Fruit fly (Drosophila melanogaster) whole organism, pupa: ENCODE data around the gene Elal.

Experiments used
- CG15710 ChIP-seq: fragments of 200-800 bp; sonication (Bioruptor generic); optimal IDR thresholded peaks from 2 replicates; lab custom pipeline; 2018; ENCODE audit warnings: missing biosample characterization, mild to moderate bottlenecking, missing genetic modification characterization, moderate library complexity
- CG4496 ChIP-seq: fragments of 200-800 bp; sonication (Bioruptor generic); IDR thresholded peaks from 3 replicates; pipeline ENCODE4 v1.3.6; 2022; ENCODE audit warnings: missing biosample characterization, missing genetic modification characterization
- CG8159 ChIP-seq: fragments of 200-800 bp; sonication (Bioruptor generic); optimal IDR thresholded peaks from 3 replicates; lab custom pipeline; 2018; ENCODE audit warnings: missing biosample characterization, mild to moderate bottlenecking, missing genetic modification characterization, moderate library complexity
- CG9948 ChIP-seq: fragments of 200-800 bp; sonication (Bioruptor generic); optimal IDR thresholded peaks from 2 replicates; lab custom pipeline; 2018; ENCODE audit warnings: missing biosample characterization, mild to moderate bottlenecking, missing genetic modification characterization, moderate library complexity
- D1 ChIP-seq: fragments of 200-800 bp; sonication (Bioruptor generic); optimal IDR thresholded peaks from 2 replicates; lab custom pipeline; 2018; ENCODE audit warnings: missing biosample characterization, mild to moderate bottlenecking, missing genetic modification characterization, moderate library complexity
- Ets98B ChIP-seq: fragments of 200-800 bp; sonication (Bioruptor generic); IDR thresholded peaks from 2 replicates; pipeline ENCODE4 v1.3.6; 2022; ENCODE audit warnings: missing biosample characterization, missing genetic modification characterization
- Pif1A ChIP-seq: fragments of 200-800 bp; sonication (Bioruptor generic); optimal IDR thresholded peaks from 3 replicates; lab custom pipeline; 2016; ENCODE audit warnings: missing biosample characterization, missing genetic modification characterization

- TF ChIP-seq CG15710 (tag; lab: Kevin White, UChicago): no peak
- no peak for TF ChIP-seq D1
- no peak for TF ChIP-seq CG8159
- TF ChIP-seq Pif1A (GFP tag; lab: Kevin White, UChicago): no peak
- no peak for TF ChIP-seq Ets98B (GFP tag; lab: Robert Waterston, UW)
- TF ChIP-seq CG4496: no peak
- TF ChIP-seq CG9948: no peak
Measured at dm6 chr3R:24833652-24834051, 31.5 kb upstream of the Elal start, which contains the start of gene sosie.
